Fruit fly (Drosophila melanogaster) whole organism, larva: ENCODE data around the gene Prosbeta7.

Source experiments
- noc ChIP-seq: fragments of 200-800 bp; sonication (Bioruptor generic); optimal IDR thresholded peaks from 3 replicates; lab custom pipeline; 2019; ENCODE audit warnings: missing biosample characterization, mild to moderate bottlenecking, missing genetic modification characterization, moderate library complexity

The Prosbeta7 gene

dm6 chr3R:5323741-5324538, 34.2 kb downstream of the Prosbeta7 start:
- peak; percentile 4 for TF ChIP-seq noc (tag; lab: Kevin White, UChicago)

dm6 chr3R:5322182-5322609, 36.0 kb downstream of the Prosbeta7 start:
- no peak for TF ChIP-seq noc (tag; lab: Kevin White, UChicago)

DNA sequence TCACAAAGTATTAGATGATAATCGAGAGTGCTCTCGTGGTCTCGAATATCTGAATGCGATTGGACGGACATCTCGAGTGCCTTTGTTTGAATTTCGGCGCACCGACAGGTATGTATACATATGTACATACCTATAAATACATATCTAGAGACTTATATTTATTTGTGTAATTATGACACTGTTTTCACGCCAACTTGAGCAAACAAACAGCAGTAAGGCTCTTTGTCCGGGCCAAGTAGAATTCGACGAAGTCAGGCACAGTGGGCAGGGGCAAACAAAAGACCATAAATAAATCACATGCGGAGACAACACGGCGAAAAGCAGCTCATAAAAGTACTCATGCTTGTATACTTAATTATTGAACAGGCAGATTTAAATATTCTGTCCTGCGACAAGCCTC, 37.5 kb downstream of the Prosbeta7 start:
- TF ChIP-seq noc (tag; lab: Kevin White, UChicago) = no peak

DNA sequence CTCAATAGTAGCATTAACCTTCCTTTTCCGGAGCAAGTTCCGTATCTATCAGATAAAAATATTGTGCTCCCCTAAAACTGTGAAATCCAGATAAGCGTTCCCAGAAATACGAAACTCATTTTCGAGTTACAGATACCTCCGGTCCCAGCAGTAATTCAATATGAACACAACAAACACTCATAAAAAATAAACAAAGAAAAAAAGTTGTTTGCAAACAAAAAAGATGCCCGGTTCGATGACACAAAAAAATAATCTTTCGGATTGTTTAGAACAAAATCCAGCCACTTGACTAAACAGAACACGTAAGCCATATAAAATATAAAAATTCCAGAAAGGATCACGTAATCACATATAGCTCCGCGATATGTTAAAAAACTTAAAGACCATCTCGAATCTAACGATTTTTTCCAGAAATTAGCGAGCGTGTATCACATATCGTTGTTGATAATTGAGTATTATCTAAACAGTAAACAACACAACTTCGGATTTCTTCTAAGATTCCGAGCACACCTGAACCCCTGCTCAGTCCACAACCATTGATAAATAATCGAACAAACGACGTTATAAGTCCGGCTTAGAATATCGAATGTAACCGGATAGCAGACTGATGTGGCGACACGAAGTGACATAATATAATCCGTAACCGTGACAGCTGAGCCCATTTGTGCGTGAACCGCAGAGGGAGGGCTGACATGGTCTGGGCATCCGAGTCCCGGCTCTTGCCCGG, 38.9 kb downstream of the Prosbeta7 start:
- TF ChIP-seq noc (tag; lab: Kevin White, UChicago) = no peak

DNA sequence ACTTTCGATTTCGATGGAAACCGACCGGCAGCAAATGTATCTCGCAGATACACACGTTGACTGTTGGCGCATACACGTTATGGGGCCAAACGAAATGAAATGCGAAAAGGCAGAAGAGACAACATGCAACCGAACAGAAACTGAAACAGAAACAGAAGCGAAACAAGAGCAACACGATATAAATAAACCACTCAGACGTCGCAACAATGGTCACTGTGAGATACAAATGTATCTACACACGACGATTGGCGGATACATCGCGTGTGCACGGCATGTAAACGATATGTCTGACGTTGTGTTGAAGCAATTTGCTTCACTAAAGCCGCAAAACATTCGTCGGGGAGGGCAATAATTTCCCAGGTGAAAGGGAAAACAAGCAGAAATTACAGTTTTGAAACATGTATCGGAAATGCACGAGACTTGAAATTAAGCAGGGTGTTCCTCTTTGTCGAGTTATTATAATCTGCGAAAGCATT, 40.5 kb downstream of the Prosbeta7 start:
- no peak for TF ChIP-seq noc (tag; lab: Kevin White, UChicago)

dm6 chr3R:5316790-5317189, 41.4 kb downstream of the Prosbeta7 start:
- no peak for TF ChIP-seq noc (tag; lab: Kevin White, UChicago)

DNA sequence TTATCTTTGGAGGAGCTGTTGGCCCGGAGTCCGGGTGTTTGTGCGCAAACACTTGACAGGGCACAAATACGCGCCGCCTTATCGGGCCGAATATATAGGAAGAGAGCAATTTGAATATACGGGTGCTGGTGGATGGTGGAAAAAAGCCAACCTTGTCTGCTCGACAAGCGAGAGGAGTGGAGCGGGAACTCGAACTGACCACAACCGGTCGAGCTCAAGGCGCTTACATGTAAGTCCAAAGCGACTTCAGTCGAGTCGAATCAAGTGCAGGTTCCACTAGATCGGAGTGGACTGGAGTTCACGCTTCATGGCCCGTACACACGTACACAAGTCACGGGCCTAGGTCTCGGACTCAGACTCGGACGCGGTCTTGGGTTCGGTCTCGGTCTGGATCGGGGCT, 42.3 kb downstream of the Prosbeta7 start:
- no peak for TF ChIP-seq noc (tag; lab: Kevin White, UChicago)

DNA sequence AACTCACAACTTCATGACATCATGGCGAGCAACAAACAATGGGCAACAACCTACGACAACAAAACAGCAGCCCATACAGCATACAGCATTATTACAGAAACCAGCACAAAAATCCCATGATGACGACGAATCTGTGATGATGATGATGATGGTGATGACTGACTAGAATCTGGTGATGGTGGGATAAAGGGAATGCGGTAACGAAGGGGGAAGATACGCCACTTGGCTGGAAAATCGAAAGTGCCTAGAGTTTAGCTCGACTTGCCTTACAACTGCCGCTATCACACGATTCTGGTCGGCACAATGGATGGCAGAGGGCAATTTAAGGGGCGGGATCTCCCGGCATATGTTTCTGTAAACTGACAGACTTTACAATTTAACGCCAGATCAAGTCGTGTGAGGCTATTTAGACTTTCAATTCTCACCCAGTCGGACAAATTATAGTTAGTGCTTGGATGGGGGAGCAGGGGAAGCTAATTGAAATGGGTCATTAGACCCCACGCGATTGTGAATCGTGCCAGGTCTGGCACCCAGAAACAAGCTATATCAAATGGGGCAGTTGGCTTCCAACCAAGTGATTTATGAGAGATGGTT, 43.0 kb downstream of the Prosbeta7 start:
- no peak for TF ChIP-seq noc (tag; lab: Kevin White, UChicago)

- no peak for TF ChIP-seq noc (tag; lab: Kevin White, UChicago)
Observed at dm6 chr3R:5310250-5310649, 47.9 kb downstream of the Prosbeta7 start.

DNA sequence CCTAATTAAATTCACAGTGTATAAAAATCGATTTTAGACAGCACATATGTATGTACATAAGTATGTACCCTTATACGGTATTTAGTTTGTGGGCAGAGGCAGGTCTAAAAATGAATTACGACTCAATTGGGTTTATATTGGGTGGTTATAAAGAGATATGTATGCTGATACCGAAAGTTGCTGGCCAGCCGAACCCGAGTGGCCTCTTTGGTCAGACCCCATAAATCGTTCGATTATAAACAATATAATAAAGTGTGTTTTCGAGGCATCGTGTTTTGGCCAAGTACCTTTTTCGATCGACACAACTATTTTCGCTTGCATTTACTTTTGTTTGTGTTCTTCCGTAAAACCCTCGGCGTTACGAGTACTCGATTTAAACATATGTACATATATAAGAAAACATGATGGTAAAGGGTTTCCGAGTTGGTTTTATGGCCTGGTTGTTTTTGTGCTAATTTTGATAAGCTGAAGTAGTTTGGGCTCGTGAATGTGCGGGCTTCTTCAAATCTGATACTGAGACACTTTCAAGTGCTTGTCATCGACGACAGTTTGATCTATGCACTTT, 48.8 kb downstream of the Prosbeta7 start:
- peak; percentile 73 for TF ChIP-seq noc (tag; lab: Kevin White, UChicago)

DNA sequence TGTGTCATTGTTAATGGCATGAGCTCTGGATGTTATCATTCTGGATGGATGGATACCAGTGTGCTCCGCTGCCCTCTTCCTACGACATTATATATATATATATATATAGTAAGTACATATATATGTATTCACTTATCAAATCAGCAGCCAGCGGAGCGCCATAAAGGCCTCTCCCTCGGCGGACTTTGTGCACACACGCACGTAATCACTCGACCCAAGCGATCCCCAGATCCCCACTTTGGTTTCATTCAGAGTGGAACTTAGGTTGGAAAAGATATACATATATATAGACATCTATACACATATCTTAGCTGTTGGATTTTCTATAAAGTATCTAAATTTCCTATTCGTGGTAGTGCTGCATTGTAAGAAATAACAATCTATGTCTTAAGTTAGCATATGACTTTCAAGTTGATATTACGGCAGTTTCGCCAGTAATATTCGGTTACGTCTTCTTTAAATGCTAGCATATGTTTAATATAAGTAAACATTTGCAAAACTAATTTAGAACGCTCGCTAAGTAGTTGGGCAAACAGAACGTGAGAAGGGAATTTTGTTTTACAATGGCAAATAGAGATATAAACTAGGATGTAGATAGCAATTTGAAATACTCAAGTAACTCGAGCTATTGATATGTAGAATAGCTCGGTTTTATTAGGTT, 49.9 kb downstream of the Prosbeta7 start:
- no peak for TF ChIP-seq noc (tag; lab: Kevin White, UChicago)
